Fruit fly (Drosophila melanogaster) whole organism, pupa: Measurements from ENCODE around the gene CG5122.

ENCODE experiments used
- CG10348 ChIP-seq: fragments of 200-800 bp; sonication (Bioruptor generic); IDR thresholded peaks from 2 replicates; pipeline ENCODE4 v1.3.6; 2022; ENCODE audit warnings: missing biosample characterization, missing genetic modification characterization
- CG12605 ChIP-seq: fragments of 200-800 bp; sonication (Bioruptor generic); IDR thresholded peaks from 2 replicates; pipeline ENCODE4 v1.3.6; 2022; ENCODE audit warnings: missing biosample characterization, missing genetic modification characterization
- CG13204 ChIP-seq: fragments of 200-800 bp; sonication (Bioruptor generic); optimal IDR thresholded peaks from 2 replicates; lab custom pipeline; 2018; ENCODE audit warnings: missing biosample characterization, mild to moderate bottlenecking, missing genetic modification characterization, moderate library complexity
- CG15710 ChIP-seq: fragments of 200-800 bp; sonication (Bioruptor generic); optimal IDR thresholded peaks from 2 replicates; lab custom pipeline; 2018; ENCODE audit warnings: missing biosample characterization, mild to moderate bottlenecking, missing genetic modification characterization, moderate library complexity
- CG17806 ChIP-seq: fragments of 200-800 bp; sonication (Bioruptor generic); optimal IDR thresholded peaks from 2 replicates; lab custom pipeline; 2018; ENCODE audit warnings: missing biosample characterization, mild to moderate bottlenecking, missing genetic modification characterization, moderate library complexity
- CG4496 ChIP-seq: fragments of 200-800 bp; sonication (Bioruptor generic); IDR thresholded peaks from 3 replicates; pipeline ENCODE4 v1.3.6; 2022; ENCODE audit warnings: missing biosample characterization, missing genetic modification characterization
- CG8301 ChIP-seq: fragments of 200-800 bp; sonication (Bioruptor generic); optimal IDR thresholded peaks from 2 replicates; lab custom pipeline; 2018; ENCODE audit warnings: missing biosample characterization, mild to moderate bottlenecking, missing genetic modification characterization
- D1 ChIP-seq: fragments of 200-800 bp; sonication (Bioruptor generic); optimal IDR thresholded peaks from 2 replicates; lab custom pipeline; 2018; ENCODE audit warnings: missing biosample characterization, mild to moderate bottlenecking, missing genetic modification characterization, moderate library complexity
- EcR ChIP-seq: fragments of 200-800 bp; sonication (Bioruptor generic); optimal IDR thresholded peaks from 3 replicates; lab custom pipeline; 2019; ENCODE audit warnings: missing biosample characterization, missing genetic modification characterization, mild to moderate bottlenecking, moderate library complexity, missing genetic modification reagents
- Ets98B ChIP-seq: fragments of 200-800 bp; sonication (Bioruptor generic); IDR thresholded peaks from 2 replicates; pipeline ENCODE4 v1.3.6; 2022; ENCODE audit warnings: missing biosample characterization, missing genetic modification characterization
- Pif1A ChIP-seq: fragments of 200-800 bp; sonication (Bioruptor generic); optimal IDR thresholded peaks from 3 replicates; lab custom pipeline; 2016; ENCODE audit warnings: missing biosample characterization, missing genetic modification characterization
- fd96Ca ChIP-seq: fragments of 200-800 bp; sonication (Bioruptor generic); IDR thresholded peaks from 3 replicates; pipeline ENCODE4 v1.3.6; 2022; ENCODE audit warnings: missing biosample characterization, missing genetic modification characterization
- gl ChIP-seq: fragments of 200-800 bp; sonication (Bioruptor generic); optimal IDR thresholded peaks from 2 replicates; lab custom pipeline; 2018; ENCODE audit warnings: missing biosample characterization, mild to moderate bottlenecking, missing genetic modification characterization
- rn ChIP-seq: fragments of 200-800 bp; sonication (Bioruptor generic); IDR thresholded peaks from 2 replicates; pipeline ENCODE4 v1.3.6; 2022; ENCODE audit warnings: missing biosample characterization, missing genetic modification characterization

- TF ChIP-seq Ets98B (GFP tag; lab: Robert Waterston, UW) (no peak), CG13204 (GFP tag; lab: Kevin White, UChicago) (no peak), EcR (GFP tag; lab: Kevin White, UChicago) (no peak), Pif1A (GFP tag; lab: Kevin White, UChicago) (no peak), CG4496 (GFP tag; lab: Robert Waterston, UW) (no peak), gl (tag; lab: Kevin White, UChicago) (no peak), CG15710 (tag; lab: Kevin White, UChicago) (no peak), fd96Ca (GFP tag; lab: Robert Waterston, UW) (no peak), CG10348 (GFP tag; lab: Robert Waterston, UW) (no peak), CG17806 (no peak), CG12605 (no peak), CG8301 (tag; lab: Kevin White, UChicago) (no peak), D1 (tag; lab: Kevin White, UChicago) (no peak), rn (GFP tag; lab: Robert Waterston, UW) (no peak)
Observed at dm6 chr2L:13158510-13158909, 28.1 kb downstream of the CG5122 start, which contains the start of gene Pk34A.
